Fruit fly (Drosophila melanogaster): Measurements from ENCODE around the gene knk.
A peak's percentile ranks its signal among the peaks of the same experiment; 100 is the strongest.

knk gene

DNA sequence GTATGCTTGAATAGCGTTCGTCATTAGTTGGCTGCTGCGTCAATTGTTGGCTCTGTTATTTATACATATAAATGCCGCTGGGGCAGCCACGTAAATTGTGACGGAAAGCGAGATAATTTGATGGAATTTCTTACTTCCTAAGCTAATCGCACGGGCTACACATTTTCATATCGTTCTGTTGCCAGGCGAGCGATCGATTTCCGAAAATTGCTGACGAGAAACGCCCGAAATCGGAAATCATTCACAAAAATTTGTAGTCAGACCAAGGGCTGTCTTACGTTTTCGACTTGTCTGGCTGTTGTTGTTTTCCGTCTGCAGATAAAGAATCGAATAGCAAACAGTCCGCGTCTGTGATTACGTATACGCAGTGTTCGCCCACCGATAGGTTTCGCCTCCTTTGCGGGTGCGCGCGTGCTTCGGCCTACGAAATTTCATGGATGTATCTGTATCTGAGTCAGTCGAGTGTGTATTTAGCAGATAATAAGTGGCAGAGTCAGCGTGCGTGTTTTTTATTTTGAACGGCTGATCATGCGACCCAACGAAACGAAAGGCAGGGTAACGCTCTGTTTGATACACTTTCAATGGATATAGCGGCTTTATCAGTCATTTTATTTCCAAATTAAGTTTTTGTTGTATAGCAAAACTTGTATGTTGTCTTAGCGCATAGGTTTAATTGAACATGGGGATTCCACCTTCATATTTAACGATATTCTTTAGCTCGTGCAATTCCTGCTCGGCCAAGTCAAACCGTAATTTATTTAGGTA, 27.8 kb downstream of the knk start (continued):
- TF ChIP-seq rib (GFP tag; IDR thresholded peaks at IDR 0.05) (peak; percentile 44; the same call in 1 of the 2 replicates), Ravus (GFP tag; IDR thresholded peaks at IDR 0.05) (no peak), CG15514 (GFP tag; optimal IDR thresholded peaks at IDR 0.05) (peak; percentile 63), CG7357 (GFP tag; IDR thresholded peaks at IDR 0.05) (peak; percentile 63), C15 (GFP tag; IDR thresholded peaks at IDR 0.05) (no peak), Nf-YA (GFP tag; IDR thresholded peaks at IDR 0.05) (no peak), CG6765 (GFP tag; optimal IDR thresholded peaks at IDR 0.05) (peak; percentile 66), CG4854 (GFP tag; optimal IDR thresholded peaks at IDR 0.05) (no peak), CG4617 (GFP tag; optimal IDR thresholded peaks at IDR 0.05; ENCODE audit: borderline replicate concordance) (peak; percentile 10), Atf3 (GFP tag; optimal IDR thresholded peaks at IDR 0.05) (peak; percentile 27), gfzf (GFP tag; optimal IDR thresholded peaks at IDR 0.05) (no peak), cwo (GFP tag; optimal IDR thresholded peaks at IDR 0.05) (peak; percentile 90), emc (GFP tag; optimal IDR thresholded peaks at IDR 0.05) (peak; percentile 50), CG7372 (GFP tag; IDR thresholded peaks at IDR 0.05) (peak; percentile 73), CG7839 (tag; optimal IDR thresholded peaks at IDR 0.05) (peak; percentile 76), az2 (GFP tag; optimal IDR thresholded peaks at IDR 0.05) (peak; percentile 36), lov (optimal IDR thresholded peaks at IDR 0.05) (no peak), lov (GFP tag; IDR thresholded peaks at IDR 0.05) (no peak), Doc3 (GFP tag; IDR thresholded peaks at IDR 0.05; ENCODE audit: partially characterized antibody) (no peak), wdn (GFP tag; IDR thresholded peaks at IDR 0.05) (peak; percentile 57; the same call in 1 of the 2 replicates), CG11398 (GFP tag; optimal IDR thresholded peaks at IDR 0.05) (peak; percentile 58), Hr51 (GFP tag; optimal IDR thresholded peaks at IDR 0.05) (peak; percentile 66 to 76), CG30020 (tag; optimal IDR thresholded peaks at IDR 0.05) (no peak), bab2 (GFP tag; optimal IDR thresholded peaks at IDR 0.05) (peak; percentile 66), Chrac-16 (GFP tag; optimal IDR thresholded peaks at IDR 0.05) (peak; percentile 52), CG10959 (GFP tag; IDR thresholded peaks at IDR 0.05) (no peak), CG17186 (GFP tag; optimal IDR thresholded peaks at IDR 0.05) (no peak), caup (GFP tag; optimal IDR thresholded peaks at IDR 0.05; ENCODE audit: severe bottlenecking) (peak; percentile 71), CG10654 (GFP tag; optimal IDR thresholded peaks at IDR 0.05) (peak; percentile 37), crc (GFP tag; optimal IDR thresholded peaks at IDR 0.05) (peak; percentile 10), jing (GFP tag; optimal IDR thresholded peaks at IDR 0.05) (no peak), esg (GFP tag; conservative IDR thresholded peaks at IDR 0.05) (peak; percentile 72), sr (GFP tag; IDR thresholded peaks at IDR 0.05) (peak; percentile 56; the same call in 1 of the 3 replicates), Dp (GFP tag; optimal IDR thresholded peaks at IDR 0.05) (no peak), CG4282 (GFP tag; optimal IDR thresholded peaks at IDR 0.05) (no peak), CG18476 (GFP tag; optimal IDR thresholded peaks at IDR 0.05) (no peak), CG2199 (GFP tag; IDR thresholded peaks at IDR 0.05) (peak; percentile 69; the same call in 1 of the 3 replicates), CG17802 (tag; optimal IDR thresholded peaks at IDR 0.05) (no peak), CG7271 (tag; optimal IDR thresholded peaks at IDR 0.05) (no peak), CG11695 (GFP tag; IDR thresholded peaks at IDR 0.05) (0 out of 3 replicates have a peak, but pooled peaks have one; percentile 29), eve (GFP tag; optimal IDR thresholded peaks at IDR 0.05) (peak in 1 of 2 experiments; percentile 85), ap (GFP tag; IDR thresholded peaks at IDR 0.05) (0 out of 2 replicates have a peak, but pooled peaks have one; percentile 40), CG11456 (GFP tag; IDR thresholded peaks at IDR 0.05) (peak; percentile 69; the same call in 1 of the 3 replicates), nmo (GFP tag; optimal IDR thresholded peaks at IDR 0.05) (peak; percentile 64), CG17328 (GFP tag; IDR thresholded peaks at IDR 0.05) (peak; percentile 56; the same call in 1 of the 2 replicates), ssp (GFP tag; IDR thresholded peaks at IDR 0.05) (no peak), CG2678 (tag; optimal IDR thresholded peaks at IDR 0.05) (peak; percentile 82), CG9876 (GFP tag; optimal IDR thresholded peaks at IDR 0.05) (peak; percentile 10), Neu2 (GFP tag; optimal IDR thresholded peaks at IDR 0.05; ENCODE audit: borderline replicate concordance) (no peak)

Data from whole organism, embryonic.